Fruit fly (Drosophila melanogaster) whole organism, embryonic: ENCODE results near the gene mthl14.
A peak's percentile ranks its signal among the peaks of the same experiment; 100 is the strongest.

Experiments used
- Antp ChIP-seq: fragments of 200-800 bp; sonication (Bioruptor generic); optimal IDR thresholded peaks from 3 replicates; lab custom pipeline; 2016; ENCODE audit warnings: missing biosample characterization, missing genetic modification characterization
- Atf-2 ChIP-seq: fragments of 200-800 bp; sonication (Bioruptor generic); optimal IDR thresholded peaks from 2 replicates; lab custom pipeline; 2016; ENCODE audit warnings: missing biosample characterization, missing genetic modification characterization
- Bgb ChIP-seq: fragments of 200-800 bp; sonication (Bioruptor generic); IDR thresholded peaks from 2 replicates; pipeline ENCODE4 v1.3.6; 2022; ENCODE audit warnings: missing biosample characterization, missing genetic modification characterization; ENCODE audit not compliant: partially characterized antibody
- CG10979 ChIP-seq: fragments of 200-800 bp; sonication (Bioruptor generic); optimal IDR thresholded peaks from 2 replicates; lab custom pipeline; 2018; ENCODE audit warnings: missing biosample characterization, mild to moderate bottlenecking, missing genetic modification characterization, moderate library complexity
- CG11696 ChIP-seq: fragments of 200-800 bp; sonication (Bioruptor generic); IDR thresholded peaks from 2 replicates; pipeline ENCODE4 v1.3.6; 2022; ENCODE audit warnings: missing biosample characterization, missing genetic modification characterization
- CG13775 ChIP-seq: fragments of 200-800 bp; sonication (Bioruptor generic); optimal IDR thresholded peaks from 3 replicates; lab custom pipeline; 2017; ENCODE audit warnings: missing biosample characterization, mild to moderate bottlenecking, missing genetic modification characterization
- CG14441 ChIP-seq: fragments of 200-800 bp; sonication (Bioruptor generic); IDR thresholded peaks from 2 replicates; pipeline ENCODE4 v1.3.6; 2022; ENCODE audit warnings: missing biosample characterization, missing genetic modification characterization
- CG14860 ChIP-seq: fragments of 200-800 bp; sonication (Bioruptor generic); IDR thresholded peaks from 3 replicates; pipeline ENCODE4 v1.3.6; 2022; ENCODE audit warnings: missing biosample characterization, missing genetic modification characterization; ENCODE audit not compliant: partially characterized antibody
- CG15601 ChIP-seq: fragments of 200-800 bp; sonication (Bioruptor generic); optimal IDR thresholded peaks from 3 replicates; lab custom pipeline; 2019; ENCODE audit warnings: missing biosample characterization, mild to moderate bottlenecking, missing genetic modification characterization, moderate library complexity
- CG16779 ChIP-seq: fragments of 200-800 bp; sonication (Bioruptor generic); IDR thresholded peaks from 2 replicates; pipeline ENCODE4 v1.3.6; 2022; ENCODE audit warnings: missing biosample characterization, missing genetic modification characterization
- CG16815 ChIP-seq: fragments of 200-800 bp; sonication (Bioruptor generic); optimal IDR thresholded peaks from 3 replicates; lab custom pipeline; 2017; ENCODE audit warnings: missing biosample characterization, mild to moderate bottlenecking, missing genetic modification characterization
- CG18764 ChIP-seq: fragments of 200-800 bp; sonication (Bioruptor generic); optimal IDR thresholded peaks from 3 replicates; lab custom pipeline; 2016; ENCODE audit warnings: missing biosample characterization, missing genetic modification characterization
- CG2712 ChIP-seq: fragments of 200-800 bp; optimal IDR thresholded peaks from 3 replicates; lab custom pipeline; 2019; ENCODE audit warnings: missing biosample characterization, mild to moderate bottlenecking, missing genetic modification characterization, moderate library complexity
- CG3281 ChIP-seq: fragments of 200-800 bp; sonication (Bioruptor generic); optimal IDR thresholded peaks from 3 replicates; lab custom pipeline; 2017; ENCODE audit warnings: missing biosample characterization, mild to moderate bottlenecking, missing genetic modification characterization
- CG4282 ChIP-seq: fragments of 200-800 bp; sonication (Bioruptor generic); optimal IDR thresholded peaks from 2 replicates; lab custom pipeline; 2016; ENCODE audit warnings: missing biosample characterization, missing genetic modification characterization
- CG4360 ChIP-seq: fragments of 200-800 bp; sonication (Bioruptor generic); IDR thresholded peaks from 2 replicates; pipeline ENCODE4 v1.3.6; 2022; ENCODE audit warnings: missing biosample characterization, missing genetic modification characterization
- CG5245 ChIP-seq: fragments of 200-800 bp; sonication (Bioruptor generic); optimal IDR thresholded peaks from 3 replicates; lab custom pipeline; 2016; ENCODE audit warnings: missing biosample characterization, missing genetic modification characterization
- CG6683 ChIP-seq: fragments of 200-800 bp; sonication (Bioruptor generic); optimal IDR thresholded peaks from 2 replicates; lab custom pipeline; 2017; ENCODE audit warnings: missing biosample characterization, mild to moderate bottlenecking, missing genetic modification characterization, missing genetic modification reagents
- CG8359 ChIP-seq: fragments of 200-800 bp; sonication (Bioruptor generic); optimal IDR thresholded peaks from 2 replicates; lab custom pipeline; 2017; ENCODE audit warnings: missing biosample characterization, mild to moderate bottlenecking, missing genetic modification characterization, borderline replicate concordance
- CG8388 ChIP-seq: fragments of 200-800 bp; sonication (Bioruptor generic); optimal IDR thresholded peaks from 2 replicates; lab custom pipeline; 2019; ENCODE audit warnings: missing biosample characterization, mild to moderate bottlenecking, missing genetic modification characterization, moderate library complexity
- E2f1 ChIP-seq: fragments of 200-800 bp; sonication (Bioruptor generic); IDR thresholded peaks from 2 replicates; pipeline ENCODE4 v1.3.6; 2022; ENCODE audit warnings: missing biosample characterization, missing genetic modification characterization
- HLH3B ChIP-seq: fragments of 200-800 bp; sonication (Bioruptor generic); IDR thresholded peaks from 2 replicates; pipeline ENCODE4 v1.3.6; 2022; ENCODE audit warnings: missing biosample characterization, missing genetic modification characterization
- Hmx ChIP-seq: fragments of 200-800 bp; sonication (Bioruptor generic); optimal IDR thresholded peaks from 2 replicates; lab custom pipeline; 2016; ENCODE audit warnings: missing biosample characterization, missing genetic modification characterization
- Hr51 ChIP-seq, 2 experiments: fragments of 200-800 bp; sonication (Bioruptor generic); optimal IDR thresholded peaks; 2 replicates in 1 of 2; 3 replicates in 1 of 2; lab custom pipeline; 2016 to 2018; ENCODE audit warnings: missing biosample characterization in 2 of 2, missing genetic modification characterization in 2 of 2, mild to moderate bottlenecking in 1 of 2, moderate library complexity in 1 of 2
- Hsf ChIP-seq: fragments of 200-800 bp; sonication (Bioruptor generic); optimal IDR thresholded peaks from 3 replicates; lab custom pipeline; 2016; ENCODE audit warnings: missing biosample characterization, missing genetic modification characterization
- Lhr ChIP-seq: fragments of 200-800 bp; sonication (Bioruptor generic); optimal IDR thresholded peaks from 3 replicates; lab custom pipeline; 2017; ENCODE audit warnings: mild to moderate bottlenecking, missing biosample characterization, missing genetic modification reagents, missing genetic modification characterization
- Mrtf ChIP-seq: fragments of 200-800 bp; sonication (Bioruptor generic); IDR thresholded peaks from 3 replicates; pipeline ENCODE4 v1.3.6; 2022; ENCODE audit warnings: missing biosample characterization, missing genetic modification characterization
- Myb ChIP-seq: fragments of 200-800 bp; sonication (Bioruptor generic); optimal IDR thresholded peaks from 2 replicates; lab custom pipeline; 2016; ENCODE audit warnings: missing biosample characterization, missing genetic modification characterization
- Nf-YB ChIP-seq: fragments of 200-800 bp; sonication (Bioruptor generic); optimal IDR thresholded peaks from 3 replicates; lab custom pipeline; 2019; ENCODE audit warnings: missing biosample characterization, mild to moderate bottlenecking, missing genetic modification characterization, moderate library complexity
- Sox102F ChIP-seq: fragments of 200-800 bp; sonication (Bioruptor generic); optimal IDR thresholded peaks from 2 replicates; lab custom pipeline; 2018; ENCODE audit warnings: missing biosample characterization, mild to moderate bottlenecking, missing genetic modification characterization, moderate library complexity
- Xbp1 ChIP-seq: fragments of 200-800 bp; sonication (Bioruptor generic); optimal IDR thresholded peaks from 3 replicates; lab custom pipeline; 2016; ENCODE audit warnings: missing biosample characterization, mild to moderate bottlenecking, missing genetic modification characterization
- amos ChIP-seq: fragments of 200-800 bp; sonication (Bioruptor generic); IDR thresholded peaks from 2 replicates; pipeline ENCODE4 v1.3.6; 2022; ENCODE audit warnings: missing biosample characterization, missing genetic modification characterization; ENCODE audit not compliant: partially characterized antibody
- ara ChIP-seq: fragments of 200-800 bp; sonication (Bioruptor generic); IDR thresholded peaks from 2 replicates; pipeline ENCODE4 v1.3.6; 2022; ENCODE audit warnings: missing biosample characterization, missing genetic modification characterization
- bowl ChIP-seq: fragments of 200-800 bp; sonication (Bioruptor generic); IDR thresholded peaks from 2 replicates; pipeline ENCODE4 v1.3.6; 2022; ENCODE audit warnings: missing biosample characterization, missing genetic modification characterization
- da ChIP-seq: fragments of 200-800 bp; sonication (Bioruptor generic); optimal IDR thresholded peaks from 2 replicates; lab custom pipeline; 2016; ENCODE audit warnings: missing biosample characterization, missing genetic modification characterization
- dpn ChIP-seq, 2 experiments: fragments of 200-800 bp; sonication (Bioruptor generic); optimal IDR thresholded peaks; 3 replicates each; lab custom pipeline; 2016; ENCODE audit warnings: missing biosample characterization in 2 of 2, missing genetic modification characterization in 2 of 2
- emc ChIP-seq: fragments of 200-800 bp; sonication (Bioruptor generic); optimal IDR thresholded peaks from 2 replicates; lab custom pipeline; 2016; ENCODE audit warnings: missing biosample characterization, missing genetic modification characterization
- ems ChIP-seq: fragments of 200-800 bp; sonication (Bioruptor generic); optimal IDR thresholded peaks from 3 replicates; lab custom pipeline; 2016; ENCODE audit warnings: missing biosample characterization, missing genetic modification characterization
- fd64A ChIP-seq: fragments of 200-800 bp; sonication (Bioruptor generic); optimal IDR thresholded peaks from 3 replicates; lab custom pipeline; 2018; ENCODE audit warnings: missing biosample characterization, mild to moderate bottlenecking, missing genetic modification characterization
- gfzf ChIP-seq: fragments of 200-800 bp; sonication (Bioruptor generic); optimal IDR thresholded peaks from 2 replicates; lab custom pipeline; 2016; ENCODE audit warnings: missing biosample characterization, mild to moderate bottlenecking, missing genetic modification characterization, moderate library complexity
- grau ChIP-seq: fragments of 200-800 bp; optimal IDR thresholded peaks from 3 replicates; lab custom pipeline; 2019; ENCODE audit warnings: missing biosample characterization, mild to moderate bottlenecking, missing genetic modification characterization, moderate library complexity
- klu ChIP-seq: fragments of 200-800 bp; sonication (Bioruptor generic); IDR thresholded peaks from 2 replicates; pipeline ENCODE4 v1.3.6; 2022; ENCODE audit warnings: missing biosample characterization, missing genetic modification characterization
- nom ChIP-seq: fragments of 200-800 bp; sonication (Bioruptor generic); optimal IDR thresholded peaks from 2 replicates; lab custom pipeline; 2017; ENCODE audit warnings: missing biosample characterization, missing genetic modification characterization, mild to moderate bottlenecking, moderate library complexity, missing genetic modification reagents
- pho ChIP-seq: fragments of 200-800 bp; sonication (Bioruptor generic); optimal IDR thresholded peaks from 2 replicates; lab custom pipeline; 2016; ENCODE audit warnings: missing biosample characterization, missing genetic modification characterization
- pita ChIP-seq: fragments of 200-800 bp; sonication (Bioruptor generic); optimal IDR thresholded peaks from 2 replicates; lab custom pipeline; 2017; ENCODE audit warnings: missing biosample characterization, mild to moderate bottlenecking, missing genetic modification characterization
- sim ChIP-seq: fragments of 200-800 bp; sonication (Bioruptor generic); IDR thresholded peaks from 2 replicates; pipeline ENCODE4 v1.3.6; 2022; ENCODE audit warnings: missing biosample characterization, missing genetic modification characterization
- sna ChIP-seq: fragments of 200-800 bp; sonication (Bioruptor generic); IDR thresholded peaks from 2 replicates; pipeline ENCODE4 v1.3.6; 2022; ENCODE audit warnings: missing biosample characterization, missing genetic modification characterization; ENCODE audit not compliant: partially characterized antibody
- vfl ChIP-seq: fragments of 200-800 bp; sonication (Bioruptor generic); optimal IDR thresholded peaks from 2 replicates; lab custom pipeline; 2016; ENCODE audit warnings: missing biosample characterization, missing genetic modification characterization
- zen2 ChIP-seq: fragments of 200-800 bp; sonication (Bioruptor generic); IDR thresholded peaks from 3 replicates; pipeline ENCODE4 v1.3.6; 2022; ENCODE audit warnings: missing biosample characterization, missing genetic modification characterization; ENCODE audit not compliant: partially characterized antibody

The mthl14 gene

dm6 chr3L:270760-271500 lies 23.6 kb downstream of the mthl14 start, which contains the start of gene miple2 (continued):
- peak; percentile 26 for TF ChIP-seq Nf-YB (GFP tag; lab: Kevin White, UChicago)
- TF ChIP-seq Hsf (GFP tag; lab: Kevin White, UChicago), result peak; percentile 50
- no peak for TF ChIP-seq CG16779
- TF ChIP-seq CG10979, result peak; percentile 58
- peak; percentile 70 for TF ChIP-seq fd64A (GFP tag; lab: Kevin White, UChicago)
- no peak for TF ChIP-seq Mrtf
- peak; percentile 23 for TF ChIP-seq Myb (GFP tag; lab: Kevin White, UChicago)
- 0 out of 2 replicates have a peak, but pooled peaks have one; percentile 11 for TF ChIP-seq E2f1 (GFP tag; lab: Robert Waterston, UW)
- no peak for TF ChIP-seq Antp (GFP tag; lab: Kevin White, UChicago)
- TF ChIP-seq Hmx (GFP tag; lab: Kevin White, UChicago), result peak; percentile 28
- no peak for TF ChIP-seq CG5245 (GFP tag; lab: Kevin White, UChicago)
- no peak for TF ChIP-seq zen2 (GFP tag; lab: Robert Waterston, UW)
- TF ChIP-seq Xbp1 (GFP tag; lab: Kevin White, UChicago), result peak; percentile 36
- TF ChIP-seq dpn (GFP tag; optimal IDR thresholded peaks at IDR 0.05; lab: Kevin White, UChicago), result peak; percentile 13 to 38
- TF ChIP-seq CG3281 (GFP tag; lab: Kevin White, UChicago), result peak; percentile 68
- TF ChIP-seq CG4360, result no peak
- TF ChIP-seq sna (GFP tag; lab: Robert Waterston, UW), result no peak
- TF ChIP-seq CG15601 (tag; lab: Kevin White, UChicago), result peak; percentile 72
- peak; percentile 42 for TF ChIP-seq CG13775 (GFP tag; lab: Kevin White, UChicago)
- peak; percentile 41 for TF ChIP-seq grau (tag; lab: Kevin White, UChicago)
- TF ChIP-seq Atf-2 (GFP tag; lab: Kevin White, UChicago), result peak; percentile 55
- TF ChIP-seq vfl (GFP tag; lab: Kevin White, UChicago), result no peak
- TF ChIP-seq ara (GFP tag; lab: Robert Waterston, UW), result peak; percentile 53; the same call in 1 of the 2 replicates
- no peak for TF ChIP-seq ems (GFP tag; lab: Kevin White, UChicago)
- TF ChIP-seq da, result no peak
- TF ChIP-seq CG11696, result no peak
- TF ChIP-seq gfzf (GFP tag; lab: Kevin White, UChicago), result no peak
- no peak for TF ChIP-seq Sox102F (GFP tag; lab: Kevin White, UChicago)
- TF ChIP-seq Bgb, result no peak
- peak; percentile 59 for TF ChIP-seq CG2712 (tag; lab: Kevin White, UChicago)
- TF ChIP-seq amos, result no peak; the same call in 1 of the 2 replicates
- TF ChIP-seq CG14441 (GFP tag; lab: Robert Waterston, UW), result 0 out of 2 replicates have a peak, but pooled peaks have one; percentile 14
- TF ChIP-seq pho (GFP tag; lab: Kevin White, UChicago), result peak; percentile 3
- no peak for TF ChIP-seq CG16815
- peak; percentile 46 for TF ChIP-seq Lhr (GFP tag; lab: Kevin White, UChicago)
- no peak for TF ChIP-seq sim (GFP tag; lab: Robert Waterston, UW)
- TF ChIP-seq bowl (GFP tag; lab: Robert Waterston, UW), result no peak
- no peak for TF ChIP-seq emc
- no peak for TF ChIP-seq pita (GFP tag; lab: Kevin White, UChicago)
- peak; percentile 56 for TF ChIP-seq CG6683 (GFP tag; lab: Kevin White, UChicago)
- TF ChIP-seq CG4282 (GFP tag; lab: Kevin White, UChicago), result no peak
- TF ChIP-seq nom (GFP tag; lab: Kevin White, UChicago), result peak; percentile 86
- no peak for TF ChIP-seq CG8359 (GFP tag; lab: Kevin White, UChicago)
- peak; percentile 11 to 62 for TF ChIP-seq Hr51 (GFP tag; optimal IDR thresholded peaks at IDR 0.05; lab: Kevin White, UChicago)
- TF ChIP-seq CG18764 (GFP tag; lab: Kevin White, UChicago), result peak; percentile 11
- TF ChIP-seq CG8388 (GFP tag; lab: Kevin White, UChicago), result peak; percentile 32
- TF ChIP-seq klu, result no peak
- TF ChIP-seq HLH3B (GFP tag; lab: Robert Waterston, UW), result no peak
- no peak for TF ChIP-seq CG14860
